Fruit fly (Drosophila melanogaster) whole organism, embryonic: ENCODE data around the gene CG33107.

Experiments
- Ada2b ChIP-seq: fragments of 200-800 bp; sonication (Bioruptor generic); IDR thresholded peaks from 2 replicates; pipeline ENCODE4 v1.3.6; 2022; ENCODE audit warnings: missing biosample characterization, missing genetic modification characterization
- B-H1 ChIP-seq: fragments of 200-800 bp; sonication (Bioruptor generic); IDR thresholded peaks from 3 replicates; pipeline ENCODE4 v1.3.6; 2022; ENCODE audit warnings: missing biosample characterization, missing genetic modification characterization
- B-H2 ChIP-seq: fragments of 200-800 bp; sonication (Bioruptor generic); optimal IDR thresholded peaks from 2 replicates; lab custom pipeline; 2018; ENCODE audit warnings: missing biosample characterization, mild to moderate bottlenecking, missing genetic modification characterization
- CG10147 ChIP-seq: fragments of 200-800 bp; sonication (Bioruptor generic); optimal IDR thresholded peaks from 2 replicates; lab custom pipeline; 2019; ENCODE audit warnings: missing biosample characterization, mild to moderate bottlenecking, missing genetic modification characterization, moderate library complexity
- CG11560 ChIP-seq: fragments of 200-800 bp; sonication (Bioruptor generic); IDR thresholded peaks from 3 replicates; pipeline ENCODE4 v1.3.6; 2022; ENCODE audit warnings: missing biosample characterization, missing genetic modification characterization
- CG13424 ChIP-seq: fragments of 200-800 bp; sonication (Bioruptor generic); optimal IDR thresholded peaks from 2 replicates; lab custom pipeline; 2019; ENCODE audit warnings: missing biosample characterization, mild to moderate bottlenecking, missing genetic modification characterization, moderate library complexity
- CG15073 ChIP-seq: fragments of 200-800 bp; sonication (Bioruptor generic); optimal IDR thresholded peaks from 2 replicates; lab custom pipeline; 2016; ENCODE audit warnings: missing biosample characterization, missing genetic modification characterization
- CG15479 ChIP-seq: fragments of 200-800 bp; sonication (Bioruptor generic); optimal IDR thresholded peaks from 3 replicates; lab custom pipeline; 2019; ENCODE audit warnings: missing biosample characterization, mild to moderate bottlenecking, missing genetic modification characterization, moderate library complexity
- CG1602 ChIP-seq: fragments of 200-800 bp; sonication (Bioruptor generic); optimal IDR thresholded peaks from 3 replicates; lab custom pipeline; 2016; ENCODE audit warnings: missing biosample characterization, missing genetic modification characterization
- CG17385 ChIP-seq: fragments of 200-800 bp; sonication (Bioruptor generic); optimal IDR thresholded peaks from 3 replicates; lab custom pipeline; 2018; ENCODE audit warnings: missing biosample characterization, mild to moderate bottlenecking, missing genetic modification characterization
- CG18011 ChIP-seq: fragments of 200-800 bp; sonication (Bioruptor generic); optimal IDR thresholded peaks from 2 replicates; lab custom pipeline; 2017; ENCODE audit warnings: missing biosample characterization, missing genetic modification characterization, mild to moderate bottlenecking, moderate library complexity, missing genotype
- CG18262 ChIP-seq: fragments of 200-800 bp; optimal IDR thresholded peaks from 3 replicates; lab custom pipeline; 2019; ENCODE audit warnings: missing biosample characterization, mild to moderate bottlenecking, missing genetic modification characterization, moderate library complexity
- CG2678 ChIP-seq: fragments of 200-800 bp; sonication (Bioruptor generic); optimal IDR thresholded peaks from 3 replicates; lab custom pipeline; 2019; ENCODE audit warnings: missing biosample characterization, mild to moderate bottlenecking, missing genetic modification characterization, moderate library complexity
- CG2712 ChIP-seq: fragments of 200-800 bp; optimal IDR thresholded peaks from 3 replicates; lab custom pipeline; 2019; ENCODE audit warnings: missing biosample characterization, mild to moderate bottlenecking, missing genetic modification characterization, moderate library complexity
- CG3407 ChIP-seq: fragments of 200-800 bp; sonication (Bioruptor generic); optimal IDR thresholded peaks from 2 replicates; lab custom pipeline; 2018; ENCODE audit warnings: missing biosample characterization, mild to moderate bottlenecking, missing genetic modification characterization
- CG42726 ChIP-seq: fragments of 200-800 bp; sonication (Bioruptor generic); IDR thresholded peaks from 2 replicates; pipeline ENCODE4 v1.3.6; 2022; ENCODE audit warnings: missing biosample characterization, missing genetic modification characterization; ENCODE audit not compliant: partially characterized antibody
- CG4854 ChIP-seq: fragments of 200-800 bp; sonication (Bioruptor generic); optimal IDR thresholded peaks from 2 replicates; lab custom pipeline; 2016; ENCODE audit warnings: missing biosample characterization, missing genetic modification characterization, inconsistent platforms
- CG7839 ChIP-seq: fragments of 200-800 bp; sonication (Bioruptor generic); optimal IDR thresholded peaks from 3 replicates; lab custom pipeline; 2018; ENCODE audit warnings: missing biosample characterization, mild to moderate bottlenecking, missing genetic modification characterization, moderate library complexity
- CTCF ChIP-seq: fragments of 200-800 bp; sonication (Bioruptor generic); optimal IDR thresholded peaks from 2 replicates; lab custom pipeline; 2017; ENCODE audit warnings: missing biosample characterization, mild to moderate bottlenecking, missing genetic modification characterization, moderate library complexity
- Deaf1 ChIP-seq: fragments of 200-800 bp; optimal IDR thresholded peaks from 3 replicates; lab custom pipeline; 2019; ENCODE audit warnings: missing biosample characterization, mild to moderate bottlenecking, missing genetic modification characterization, moderate library complexity
- Dp ChIP-seq: fragments of 200-800 bp; sonication (Bioruptor generic); optimal IDR thresholded peaks from 2 replicates; lab custom pipeline; 2018; ENCODE audit warnings: missing biosample characterization, mild to moderate bottlenecking, missing genetic modification characterization, moderate library complexity
- Drgx ChIP-seq: fragments of 200-800 bp; sonication (Bioruptor generic); IDR thresholded peaks from 2 replicates; pipeline ENCODE4 v1.3.6; 2022; ENCODE audit warnings: missing biosample characterization, missing genetic modification characterization
- Eip74EF ChIP-seq, 2 experiments: fragments of 200-800 bp in 1 of 2; fragments of >200 bp in 1 of 2; sonication (Bioruptor generic) in 1 of 2; optimal IDR thresholded peaks; 2 replicates each; lab custom pipeline; 2017 to 2019; ENCODE audit warnings: missing biosample characterization in 2 of 2, missing genetic modification characterization in 2 of 2, mild to moderate bottlenecking in 1 of 2, moderate library complexity in 1 of 2
- PHDP ChIP-seq: fragments of 200-800 bp; sonication (Bioruptor generic); optimal IDR thresholded peaks from 3 replicates; lab custom pipeline; 2018; ENCODE audit warnings: missing biosample characterization, mild to moderate bottlenecking, missing genetic modification characterization, moderate library complexity
- Scr ChIP-seq: fragments of 200-800 bp; sonication (Bioruptor generic); IDR thresholded peaks from 2 replicates; pipeline ENCODE4 v1.3.6; 2022; ENCODE audit warnings: missing biosample characterization, missing genetic modification characterization; ENCODE audit not compliant: partially characterized antibody
- cato ChIP-seq: fragments of 200-800 bp; sonication (Bioruptor generic); optimal IDR thresholded peaks from 2 replicates; lab custom pipeline; 2016; ENCODE audit warnings: missing biosample characterization, missing genetic modification characterization, borderline replicate concordance
- ci ChIP-seq: fragments of 200-800 bp; sonication (Bioruptor generic); IDR thresholded peaks from 3 replicates; pipeline ENCODE4 v1.3.6; 2022; ENCODE audit warnings: missing biosample characterization, missing genetic modification characterization
- en ChIP-seq: fragments of 200-800 bp; sonication (Bioruptor generic); optimal IDR thresholded peaks from 2 replicates; lab custom pipeline; 2016; ENCODE audit warnings: missing biosample characterization, missing genetic modification characterization
- eve ChIP-seq, 2 experiments: fragments of >200 bp; optimal IDR thresholded peaks; 2 replicates each; lab custom pipeline; 2017; ENCODE audit warnings: missing biosample characterization in 2 of 2, missing genetic modification characterization in 2 of 2
- fd3F ChIP-seq: fragments of 200-800 bp; sonication (Bioruptor generic); optimal IDR thresholded peaks from 2 replicates; lab custom pipeline; 2018; ENCODE audit warnings: missing biosample characterization, mild to moderate bottlenecking, missing genetic modification characterization, moderate library complexity
- fru ChIP-seq: fragments of >200 bp; optimal IDR thresholded peaks from 2 replicates; lab custom pipeline; 2017
- ftz-f1 ChIP-seq: fragments of 200-800 bp; sonication (Bioruptor generic); optimal IDR thresholded peaks from 2 replicates; lab custom pipeline; 2016; ENCODE audit warnings: missing biosample characterization, missing genetic modification characterization
- gcm ChIP-seq: fragments of 200-800 bp; sonication (Bioruptor generic); optimal IDR thresholded peaks from 2 replicates; lab custom pipeline; 2019; ENCODE audit warnings: missing biosample characterization, mild to moderate bottlenecking, missing genetic modification characterization, moderate library complexity
- grau ChIP-seq: fragments of 200-800 bp; optimal IDR thresholded peaks from 3 replicates; lab custom pipeline; 2019; ENCODE audit warnings: missing biosample characterization, mild to moderate bottlenecking, missing genetic modification characterization, moderate library complexity
- grn ChIP-seq: fragments of 200-800 bp; sonication (Bioruptor generic); optimal IDR thresholded peaks from 3 replicates; lab custom pipeline; 2017; ENCODE audit warnings: missing biosample characterization, missing genetic modification characterization
- hb ChIP-seq: fragments of 200-800 bp; sonication (Bioruptor generic); IDR thresholded peaks from 3 replicates; pipeline ENCODE4 v1.3.6; 2022; ENCODE audit warnings: missing biosample characterization, missing genetic modification characterization; ENCODE audit not compliant: partially characterized antibody
- hbn ChIP-seq: fragments of 200-800 bp; sonication (Bioruptor generic); IDR thresholded peaks from 2 replicates; pipeline ENCODE4 v1.3.6; 2022; ENCODE audit warnings: missing biosample characterization, missing genetic modification characterization; ENCODE audit not compliant: partially characterized antibody
- insv ChIP-seq, 2 experiments: fragments of 200-800 bp; sonication (Bioruptor generic); optimal IDR thresholded peaks; 3 replicates each; lab custom pipeline; 2016 to 2018; ENCODE audit warnings: missing biosample characterization in 2 of 2, missing genetic modification characterization in 2 of 2
- jumu ChIP-seq: fragments of 200-800 bp; sonication (Bioruptor generic); optimal IDR thresholded peaks from 3 replicates; lab custom pipeline; 2016; ENCODE audit warnings: missing biosample characterization, missing genetic modification characterization
- mam ChIP-seq: fragments of 200-800 bp; sonication (Bioruptor generic); optimal IDR thresholded peaks from 3 replicates; lab custom pipeline; 2016; ENCODE audit warnings: missing biosample characterization, missing genetic modification characterization
- mirr ChIP-seq: fragments of 200-800 bp; sonication (Bioruptor generic); optimal IDR thresholded peaks from 3 replicates; lab custom pipeline; 2018; ENCODE audit warnings: missing biosample characterization, mild to moderate bottlenecking, missing genetic modification characterization
- nmo ChIP-seq: fragments of 200-800 bp; sonication (Bioruptor generic); optimal IDR thresholded peaks from 2 replicates; lab custom pipeline; 2018; ENCODE audit warnings: missing biosample characterization, mild to moderate bottlenecking, missing genetic modification characterization, moderate library complexity
- phol ChIP-seq: fragments of 200-800 bp; sonication (Bioruptor generic); optimal IDR thresholded peaks from 3 replicates; lab custom pipeline; 2018; ENCODE audit warnings: missing biosample characterization, mild to moderate bottlenecking, missing genetic modification characterization, moderate library complexity
- ranshi ChIP-seq: fragments of 200-800 bp; sonication (Bioruptor generic); IDR thresholded peaks from 2 replicates; pipeline ENCODE4 v1.3.6; 2022; ENCODE audit warnings: missing biosample characterization, missing genetic modification characterization
- ssp ChIP-seq: fragments of 200-800 bp; sonication (Bioruptor generic); IDR thresholded peaks from 2 replicates; pipeline ENCODE4 v1.3.6; 2022; ENCODE audit warnings: missing biosample characterization, missing genetic modification characterization
- tap ChIP-seq: fragments of 200-800 bp; optimal IDR thresholded peaks from 3 replicates; lab custom pipeline; 2019; ENCODE audit warnings: missing biosample characterization, mild to moderate bottlenecking, missing genetic modification characterization, moderate library complexity
- tgo ChIP-seq: fragments of 200-800 bp; sonication (Bioruptor generic); IDR thresholded peaks from 3 replicates; pipeline ENCODE4 v1.3.6; 2022; ENCODE audit warnings: missing biosample characterization, missing genetic modification characterization
- tin ChIP-seq: fragments of 200-800 bp; sonication (Bioruptor generic); optimal IDR thresholded peaks from 3 replicates; lab custom pipeline; 2016; ENCODE audit warnings: missing biosample characterization, missing genetic modification characterization
- ttk ChIP-seq: fragments of 200-800 bp; sonication (Bioruptor generic); IDR thresholded peaks from 2 replicates; pipeline ENCODE4 v2.1.2; 2022; ENCODE audit warnings: missing biosample characterization, missing genetic modification characterization
- zen ChIP-seq: fragments of 200-800 bp; sonication (Bioruptor generic); optimal IDR thresholded peaks from 3 replicates; lab custom pipeline; 2018; ENCODE audit warnings: missing biosample characterization, mild to moderate bottlenecking, missing genetic modification characterization, moderate library complexity

CG33107 gene

DNA sequence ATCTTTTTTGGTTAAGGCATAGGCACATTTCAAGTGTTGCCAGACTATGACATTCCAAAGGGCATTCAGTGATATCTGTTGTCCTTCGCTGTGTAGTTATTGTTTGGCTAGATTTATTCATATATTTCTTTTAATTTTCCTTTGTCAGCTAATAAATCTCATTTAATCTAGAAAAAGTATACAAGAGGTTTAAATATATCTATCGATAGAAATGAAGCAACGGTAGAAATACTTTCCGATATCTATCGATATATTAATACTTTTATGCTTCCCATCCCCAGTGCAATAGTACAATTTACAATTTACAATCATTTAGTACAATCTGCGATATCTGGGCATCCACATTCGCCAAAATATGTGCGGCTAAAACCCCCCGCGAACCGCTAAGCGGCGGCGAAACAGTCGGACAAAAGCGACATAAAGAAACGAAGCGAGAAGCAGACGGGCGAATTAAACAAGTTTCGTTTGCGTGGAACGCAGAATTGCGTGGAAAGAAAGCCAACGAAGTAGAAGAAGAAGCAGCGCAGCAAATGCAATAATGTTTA, 3.0 kb upstream of the CG33107 start, which contains the start of gene Efa6 (continued):
- TF ChIP-seq CG2712 (tag; lab: Kevin White, UChicago), result peak; percentile 74
- no peak for TF ChIP-seq eve (GFP tag; optimal IDR thresholded peaks at IDR 0.05; lab: Kevin White, UChicago)
- peak; percentile 30 for TF ChIP-seq jumu
- peak; percentile 54 for TF ChIP-seq tin (GFP tag; lab: Kevin White, UChicago)
- peak; percentile 24 for TF ChIP-seq gcm (GFP tag; lab: Kevin White, UChicago)
- TF ChIP-seq fru, result no peak
- TF ChIP-seq CG4854 (GFP tag; lab: Kevin White, UChicago), result peak; percentile 32
- TF ChIP-seq PHDP, result peak; percentile 55
- no peak for TF ChIP-seq en (GFP tag; lab: Kevin White, UChicago)
- no peak for TF ChIP-seq Ada2b (GFP tag; lab: Robert Waterston, UW)
- TF ChIP-seq Scr (GFP tag; lab: Robert Waterston, UW), result peak; percentile 97
- TF ChIP-seq CG2678, result peak; percentile 55
- peak; percentile 46 for TF ChIP-seq CG7839 (tag; lab: Kevin White, UChicago)
- peak; percentile 87 for TF ChIP-seq CG17385
- 0 out of 3 replicates have a peak, but pooled peaks have one; percentile 18 for TF ChIP-seq tgo (GFP tag; lab: Robert Waterston, UW)
- TF ChIP-seq B-H1, result no peak
- TF ChIP-seq nmo (GFP tag; lab: Kevin White, UChicago), result peak; percentile 76
- TF ChIP-seq CG15073 (GFP tag; lab: Kevin White, UChicago), result no peak
- no peak for TF ChIP-seq Drgx
- peak; percentile 68 for TF ChIP-seq mam (GFP tag; lab: Kevin White, UChicago)
- TF ChIP-seq tap (tag; lab: Kevin White, UChicago), result peak; percentile 33
- TF ChIP-seq hbn (GFP tag; lab: Robert Waterston, UW), result peak; percentile 94
- peak; percentile 37; the same call in 1 of the 3 replicates for TF ChIP-seq CG11560 (tag; lab: Robert Waterston, UW)
- peak; percentile 21 for TF ChIP-seq CG15479 (GFP tag; lab: Kevin White, UChicago)
- peak in 1 of 2 experiments; percentile 0 for TF ChIP-seq Eip74EF (GFP tag; optimal IDR thresholded peaks at IDR 0.05; lab: Kevin White, UChicago)
- TF ChIP-seq CG18262, result peak; percentile 51
- peak; percentile 93 for TF ChIP-seq Dp
- TF ChIP-seq Deaf1 (tag; lab: Kevin White, UChicago), result peak; percentile 37
- TF ChIP-seq CG18011, result peak; percentile 25
- TF ChIP-seq CG10147, result peak; percentile 26
- 0 out of 2 replicates have a peak, but pooled peaks have one; percentile 9 for TF ChIP-seq ssp (GFP tag; lab: Robert Waterston, UW)
- TF ChIP-seq phol (tag; lab: Kevin White, UChicago), result peak; percentile 66
- peak; percentile 36; the same call in 1 of the 3 replicates for TF ChIP-seq ci (GFP tag; lab: Robert Waterston, UW)
- no peak for TF ChIP-seq CG3407 (GFP tag; lab: Kevin White, UChicago)
- peak; percentile 31 for TF ChIP-seq CG1602 (GFP tag; lab: Kevin White, UChicago)
- no peak; the same call in 1 of the 2 replicates for TF ChIP-seq ranshi (GFP tag; lab: Robert Waterston, UW)
- TF ChIP-seq ttk, result no peak
- TF ChIP-seq grau (tag; lab: Kevin White, UChicago), result peak; percentile 58
- peak; percentile 55; the same call in 1 of the 2 replicates for TF ChIP-seq CG42726 (GFP tag; lab: Robert Waterston, UW)
- peak; percentile 22 for TF ChIP-seq CTCF (GFP tag; lab: Kevin White, UChicago)
- peak; percentile 17 for TF ChIP-seq ftz-f1 (GFP tag; lab: Kevin White, UChicago)
- peak; percentile 30 for TF ChIP-seq fd3F
- TF ChIP-seq zen (tag; lab: Kevin White, UChicago), result peak; percentile 54
- TF ChIP-seq mirr, result peak; percentile 36
- TF ChIP-seq CG13424, result peak; percentile 57
- TF ChIP-seq B-H2, result peak; percentile 55
- TF ChIP-seq cato (GFP tag; lab: Kevin White, UChicago), result peak; percentile 31
- TF ChIP-seq grn (GFP tag; lab: Kevin White, UChicago), result peak; percentile 93
- peak in 1 of 2 experiments; percentile 14 for TF ChIP-seq insv (GFP tag; optimal IDR thresholded peaks at IDR 0.05; lab: Kevin White, UChicago)
- TF ChIP-seq hb (GFP tag; lab: Robert Waterston, UW), result peak; percentile 83
